Worm (Caenorhabditis elegans) whole organism, late embryonic: Measurements from ENCODE around the gene F46C5.6.
A peak's percentile ranks its signal among the peaks of the same experiment; 100 is the strongest.

Experiments used
- C08G9.2 ChIP-seq: sonication (generic microtip); optimal IDR thresholded peaks from 2 replicates; lab custom pipeline; 2016; ENCODE audit warnings: mild to moderate bottlenecking, missing genetic modification characterization, moderate library complexity, missing compliant biosample characterization
- C38D4.7 ChIP-seq: fragments of 200-800 bp; sonication (Bioruptor generic); optimal IDR thresholded peaks from 2 replicates; lab custom pipeline; 2018; ENCODE audit warnings: mild to moderate bottlenecking, missing genetic modification characterization, moderate library complexity, missing compliant biosample characterization
- F13H6.1 ChIP-seq: sonication (generic microtip); optimal IDR thresholded peaks from 2 replicates; lab custom pipeline; 2016; ENCODE audit warnings: missing genetic modification characterization, missing compliant biosample characterization
- ahr-1 ChIP-seq: sonication (generic microtip); optimal IDR thresholded peaks from 2 replicates; lab custom pipeline; 2016; ENCODE audit warnings: missing genetic modification characterization, missing compliant biosample characterization
- ceh-14 ChIP-seq: sonication (generic microtip); optimal IDR thresholded peaks from 2 replicates; lab custom pipeline; 2016; ENCODE audit warnings: missing genotype, missing genetic modification characterization, missing compliant biosample characterization
- ceh-18 ChIP-seq: sonication (generic microtip); optimal IDR thresholded peaks from 2 replicates; lab custom pipeline; 2016; ENCODE audit warnings: missing genetic modification characterization, missing compliant biosample characterization
- ceh-19 ChIP-seq: fragments of 200-800 bp; sonication (Bioruptor generic); optimal IDR thresholded peaks from 2 replicates; lab custom pipeline; 2018; ENCODE audit warnings: mild to moderate bottlenecking, missing genetic modification characterization, missing compliant biosample characterization
- ceh-2 ChIP-seq: sonication (generic microtip); optimal IDR thresholded peaks from 2 replicates; lab custom pipeline; 2016; ENCODE audit warnings: missing genotype, missing genetic modification characterization, missing compliant biosample characterization
- ceh-31 ChIP-seq: sonication (generic microtip); optimal IDR thresholded peaks from 2 replicates; lab custom pipeline; 2016; ENCODE audit warnings: missing genetic modification characterization, missing compliant biosample characterization
- ceh-34 ChIP-seq: sonication (generic microtip); optimal IDR thresholded peaks from 2 replicates; lab custom pipeline; 2016; ENCODE audit warnings: mild to moderate bottlenecking, missing genetic modification characterization, missing compliant biosample characterization
- che-1 ChIP-seq: sonication (generic microtip); optimal IDR thresholded peaks from 2 replicates; lab custom pipeline; 2016; ENCODE audit warnings: mild to moderate bottlenecking, missing genetic modification characterization, missing compliant biosample characterization
- dmd-4 ChIP-seq: sonication (generic microtip); optimal IDR thresholded peaks from 2 replicates; lab custom pipeline; 2016; ENCODE audit warnings: borderline replicate concordance, missing genetic modification characterization, missing compliant biosample characterization
- dve-1 ChIP-seq: sonication (generic microtip); optimal IDR thresholded peaks from 2 replicates; lab custom pipeline; 2017; ENCODE audit warnings: antibody characterized with exemption, mild to moderate bottlenecking, missing genetic modification characterization, missing compliant biosample characterization
- elt-2 ChIP-seq: sonication (generic microtip); optimal IDR thresholded peaks from 2 replicates; lab custom pipeline; 2016; ENCODE audit warnings: missing genetic modification reagents, missing genetic modification characterization, missing compliant biosample characterization
- elt-4 ChIP-seq: sonication (generic microtip); optimal IDR thresholded peaks from 2 replicates; lab custom pipeline; 2016; ENCODE audit warnings: missing genetic modification characterization, missing compliant biosample characterization
- eyg-1 ChIP-seq: sonication (generic microtip); optimal IDR thresholded peaks from 2 replicates; lab custom pipeline; 2016; ENCODE audit warnings: missing genotype, missing genetic modification characterization, missing compliant biosample characterization
- fax-1 ChIP-seq: sonication (generic microtip); optimal IDR thresholded peaks from 2 replicates; lab custom pipeline; 2016; ENCODE audit warnings: missing genotype, missing genetic modification characterization, missing compliant biosample characterization
- hlh-13 ChIP-seq: fragments of 200-800 bp; sonication (Bioruptor generic); optimal IDR thresholded peaks from 2 replicates; lab custom pipeline; 2018; ENCODE audit warnings: mild to moderate bottlenecking, missing genetic modification characterization, missing compliant biosample characterization
- hlh-15 ChIP-seq: sonication (generic microtip); optimal IDR thresholded peaks from 2 replicates; lab custom pipeline; 2016; ENCODE audit warnings: missing genetic modification characterization, missing compliant biosample characterization
- hlh-30 ChIP-seq: sonication (generic microtip); optimal IDR thresholded peaks from 2 replicates; lab custom pipeline; 2017; ENCODE audit warnings: antibody characterized with exemption, missing genetic modification characterization, missing compliant biosample characterization; ENCODE audit not compliant: insufficient read depth
- lin-11 ChIP-seq: fragments of 200-800 bp; sonication (Bioruptor generic); optimal IDR thresholded peaks from 2 replicates; lab custom pipeline; 2018; ENCODE audit warnings: mild to moderate bottlenecking, missing genetic modification characterization, missing compliant biosample characterization
- madf-2 ChIP-seq: sonication (generic microtip); optimal IDR thresholded peaks from 2 replicates; lab custom pipeline; 2017; ENCODE audit warnings: missing genetic modification characterization, missing compliant biosample characterization
- mec-3 ChIP-seq: sonication (generic microtip); optimal IDR thresholded peaks from 2 replicates; lab custom pipeline; 2016; ENCODE audit warnings: borderline replicate concordance, missing genetic modification characterization, missing compliant biosample characterization
- nhr-232 ChIP-seq: sonication (generic microtip); optimal IDR thresholded peaks from 2 replicates; lab custom pipeline; 2016; ENCODE audit warnings: missing genetic modification characterization, missing compliant biosample characterization
- odd-2 ChIP-seq: sonication (generic microtip); optimal IDR thresholded peaks from 2 replicates; lab custom pipeline; 2017; ENCODE audit warnings: antibody characterized with exemption, mild to moderate bottlenecking, missing genetic modification characterization, missing compliant biosample characterization
- pag-3 ChIP-seq: sonication (generic microtip); optimal IDR thresholded peaks from 2 replicates; lab custom pipeline; 2016; ENCODE audit warnings: missing compliant biosample characterization, missing genetic modification characterization, borderline replicate concordance
- pha-2 ChIP-seq: sonication (generic microtip); optimal IDR thresholded peaks from 2 replicates; lab custom pipeline; 2017; ENCODE audit warnings: mild to moderate bottlenecking, missing genetic modification characterization, missing compliant biosample characterization
- pros-1 ChIP-seq: fragments of 150-350 bp; optimal IDR thresholded peaks from 2 replicates; lab custom pipeline; 2014; ENCODE audit warnings: missing biosample characterization, missing genetic modification reagents, missing genetic modification characterization
- rnt-1 ChIP-seq: sonication (generic microtip); optimal IDR thresholded peaks from 2 replicates; lab custom pipeline; 2016; ENCODE audit warnings: missing genetic modification characterization, missing compliant biosample characterization
- unc-3 ChIP-seq, 2 experiments: fragments of 200-800 bp in 1 of 2; sonication (Bioruptor generic) in 1 of 2; sonication (generic microtip) in 1 of 2; conservative IDR thresholded peaks in 1 of 2; optimal IDR thresholded peaks in 1 of 2; 2 replicates each; pipeline versions ENCODE4 v1.3.6 to Lab custom; 2016 to 2022; ENCODE audit warnings: missing compliant biosample characterization in 2 of 2, missing genetic modification characterization in 2 of 2, missing genetic modification reagents in 1 of 2
- unc-55 ChIP-seq: sonication (generic microtip); optimal IDR thresholded peaks from 2 replicates; lab custom pipeline; 2017; ENCODE audit warnings: missing biosample characterization, missing genetic modification reagents, missing genetic modification characterization
- unc-86 ChIP-seq: sonication (generic microtip); optimal IDR thresholded peaks from 2 replicates; lab custom pipeline; 2016; ENCODE audit warnings: missing genetic modification characterization, missing compliant biosample characterization
- zip-5 ChIP-seq: sonication (generic microtip); optimal IDR thresholded peaks from 2 replicates; lab custom pipeline; 2016; ENCODE audit warnings: missing genetic modification characterization, missing compliant biosample characterization
- ztf-16 ChIP-seq: sonication (generic microtip); optimal IDR thresholded peaks from 2 replicates; lab custom pipeline; 2017; ENCODE audit warnings: missing genetic modification characterization, missing compliant biosample characterization

The F46C5.6 gene

DNA sequence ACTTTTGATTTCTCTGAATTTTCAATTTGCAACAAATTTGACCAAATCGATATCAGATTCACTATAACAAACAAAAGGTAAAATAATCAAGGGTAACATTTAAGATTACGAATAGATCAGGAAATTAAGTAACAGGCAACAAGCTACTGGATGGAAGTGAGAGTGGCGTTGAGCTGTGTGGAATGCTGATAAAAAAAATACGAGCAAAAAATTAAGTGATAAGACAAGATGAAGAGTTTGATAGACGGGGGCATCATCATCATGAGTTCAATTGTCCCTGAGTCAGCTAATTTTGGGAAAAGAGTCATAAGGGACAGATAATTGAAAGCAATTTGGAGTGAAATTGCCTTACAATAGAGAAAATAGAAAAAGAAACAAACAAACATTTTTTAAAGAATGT lies 22.5 kb upstream of the F46C5.6 start:
- no peak for TF ChIP-seq unc-86 (tag; lab: Kevin White, UChicago)
- peak; percentile 4 for TF ChIP-seq elt-2
- TF ChIP-seq ceh-18 (tag; lab: Kevin White, UChicago) = no peak
- TF ChIP-seq, all 69 proteins: peak for 1

DNA sequence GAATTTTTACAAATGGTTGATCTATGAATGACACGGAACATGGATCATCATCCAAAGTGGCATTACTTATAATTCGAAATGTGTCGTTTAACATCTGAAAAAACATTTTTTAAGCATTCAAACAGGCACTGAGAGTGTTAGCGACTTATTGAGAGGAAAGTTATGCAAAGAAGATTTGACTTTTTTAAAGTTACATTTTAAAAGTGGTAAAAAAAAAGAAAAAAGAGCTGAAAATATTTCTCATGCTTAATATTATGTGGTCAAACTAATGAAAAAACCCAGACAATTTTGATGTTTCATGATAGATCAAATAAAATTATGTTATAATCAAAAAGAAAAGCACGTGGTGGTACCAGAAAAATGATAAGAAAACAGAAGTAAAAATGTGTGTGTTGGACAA lies 20.8 kb upstream of the F46C5.6 start, which contains the start of gene npr-20:
Gene npr-20, minus strand, starts transcription at position 101 of the 400 bp plus-strand sequence.
- TF ChIP-seq F13H6.1 (tag; lab: Kevin White, UChicago) (no peak), nhr-232 (tag; lab: Kevin White, UChicago) (no peak), unc-55 (GFP tag; lab: Kevin White, UChicago) (no peak), che-1 (tag; lab: Kevin White, UChicago) (no peak), pag-3 (tag; lab: Kevin White, UChicago) (no peak), pha-2 (tag; lab: Kevin White, UChicago) (no peak), ceh-34 (tag; lab: Kevin White, UChicago) (no peak), eyg-1 (tag; lab: Kevin White, UChicago) (no peak), ceh-18 (tag; lab: Kevin White, UChicago) (no peak), dmd-4 (no peak), hlh-30 (tag; lab: Kevin White, UChicago) (no peak), ztf-16 (tag; lab: Kevin White, UChicago) (no peak), ceh-14 (no peak), elt-4 (tag; lab: Kevin White, UChicago) (no peak), ceh-31 (tag; lab: Kevin White, UChicago) (no peak), hlh-13 (no peak), dve-1 (tag; lab: Kevin White, UChicago) (no peak), lin-11 (tag; lab: Kevin White, UChicago) (no peak), ceh-2 (tag; lab: Kevin White, UChicago) (no peak), C08G9.2 (no peak)
- TF ChIP-seq, all 69 proteins: peak for 0

DNA sequence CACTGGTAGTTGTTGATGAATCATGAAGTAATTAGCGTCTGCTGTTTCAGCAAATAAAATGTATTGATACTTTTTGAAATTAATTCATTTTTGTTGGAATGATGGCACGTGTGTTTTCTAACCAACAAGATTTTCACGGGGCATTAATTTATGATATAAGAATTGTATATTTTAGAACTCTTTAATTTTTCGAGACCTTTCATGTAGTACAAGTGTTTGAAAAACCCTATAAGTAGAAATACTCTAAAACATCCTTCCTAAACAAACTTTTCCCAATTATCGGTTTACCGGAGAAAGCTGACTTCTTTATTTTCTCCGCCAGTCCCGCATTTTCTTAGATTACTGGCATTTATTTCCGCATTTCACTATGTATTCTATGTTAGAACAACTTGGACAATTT lies 15.3 kb upstream of the F46C5.6 start, which contains the start of gene snb-6:
Gene snb-6, minus strand, starts transcription at position 101 of the 400 bp plus-strand sequence.
- TF ChIP-seq unc-3 (GFP tag; conservative IDR thresholded peaks at IDR 0.05; lab: Robert Waterston, UW) = no peak
- no peak for TF ChIP-seq unc-3 (tag; optimal IDR thresholded peaks at IDR 0.05; lab: Kevin White, UChicago)
- TF ChIP-seq mec-3 (tag; lab: Kevin White, UChicago) = no peak
- TF ChIP-seq rnt-1 (tag; lab: Kevin White, UChicago) = no peak
- no peak for TF ChIP-seq ahr-1 (tag; lab: Kevin White, UChicago)
- no peak for TF ChIP-seq madf-2

DNA sequence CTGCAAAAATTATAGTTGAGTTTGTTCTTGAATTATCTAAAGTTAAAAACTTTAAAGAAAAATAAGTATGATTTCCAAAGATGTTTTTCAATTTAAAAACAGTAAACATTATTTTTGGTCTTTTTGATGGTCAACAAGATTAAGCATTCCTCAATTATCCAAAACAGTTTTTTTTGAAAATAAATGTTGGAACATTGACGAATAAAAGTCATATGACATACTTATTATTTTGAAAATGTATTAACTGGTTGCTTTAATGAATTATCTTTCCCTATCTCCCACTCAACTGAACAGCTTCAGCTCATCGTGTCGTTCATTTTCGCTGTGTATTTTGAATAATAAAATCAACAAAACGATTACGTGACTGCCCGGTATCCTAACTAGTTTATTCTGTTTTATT lies 12.8 kb upstream of the F46C5.6 start:
- no peak for TF ChIP-seq ceh-18 (tag; lab: Kevin White, UChicago)
- no peak for TF ChIP-seq ceh-19 (GFP tag; lab: Kevin White, UChicago)
- TF ChIP-seq, all 69 proteins: peak for 0

DNA sequence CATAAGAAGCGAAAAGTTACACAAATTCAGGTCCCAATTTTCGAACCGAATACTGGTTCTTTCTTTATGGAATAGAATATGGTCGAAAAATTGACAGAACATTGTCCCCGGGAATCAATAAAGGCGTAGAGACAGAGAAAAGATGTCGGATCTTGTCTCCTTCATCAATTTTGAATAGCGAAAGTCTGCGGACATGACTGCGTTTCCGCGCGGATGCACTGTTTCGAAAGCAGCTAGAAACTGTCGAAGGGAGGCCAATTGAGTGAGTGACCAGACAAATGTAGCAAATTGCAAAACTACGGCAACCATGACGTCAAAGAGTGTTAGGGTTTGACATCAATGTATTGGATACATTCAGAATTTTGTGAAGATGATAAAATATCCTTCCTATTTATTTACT lies 12.2 kb upstream of the F46C5.6 start:
- TF ChIP-seq ceh-18 (tag; lab: Kevin White, UChicago) (no peak), mec-3 (tag; lab: Kevin White, UChicago) (no peak), eyg-1 (tag; lab: Kevin White, UChicago) (no peak), ceh-31 (tag; lab: Kevin White, UChicago) (no peak)

- TF ChIP-seq fax-1 (tag; lab: Kevin White, UChicago) (no peak), hlh-15 (tag; lab: Kevin White, UChicago) (no peak), C38D4.7 (no peak), zip-5 (tag; lab: Kevin White, UChicago) (no peak), odd-2 (tag; lab: Kevin White, UChicago) (no peak), pros-1 (tag; lab: Kevin White, UChicago) (no peak), madf-2 (no peak)
- TF ChIP-seq, all 69 proteins: peak for 0
Observed at ce11 chrII:8854874-8855273, 10.6 kb upstream of the F46C5.6 start.
